Worm (Caenorhabditis elegans): ENCODE measurements around the gene T20B12.7.
A peak's percentile ranks its signal among the peaks of the same experiment; 100 is the strongest.

T20B12.7 gene

DNA sequence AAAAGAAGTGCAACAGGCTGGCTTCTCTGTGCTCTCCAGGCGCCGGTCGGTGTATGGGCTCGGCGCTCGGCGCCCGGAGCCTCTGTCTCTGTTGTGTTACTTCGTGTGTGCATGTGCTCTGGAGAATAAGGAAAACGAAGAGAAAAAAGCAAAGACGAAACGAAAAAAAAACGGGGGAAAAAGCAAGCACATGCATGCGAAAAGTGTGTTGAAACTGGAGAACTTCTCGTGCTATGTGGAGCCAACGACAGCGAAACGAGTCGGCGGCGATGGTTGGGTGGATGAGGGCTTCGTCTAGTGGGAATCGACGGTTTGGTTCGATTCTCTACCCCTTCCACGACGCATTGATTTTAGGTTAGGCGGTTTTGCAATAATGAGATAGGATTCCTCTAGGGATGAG, 8.5 kb upstream of the T20B12.7 start (continued):
- TF ChIP-seq snpc-4 (GFP tag; optimal IDR thresholded peaks at IDR 0.05) (no peak), snpc-4 (tag; optimal IDR thresholded peaks at IDR 0.05) (peak in 3 of 4 experiments; percentile 69 to 75 (median 72)), ets-4 (GFP tag; optimal IDR thresholded peaks at IDR 0.05) (peak; percentile 13), snpc-1.1 (tag; optimal IDR thresholded peaks at IDR 0.05; ENCODE audit: insufficient read depth) (no peak), F55B11.4 (tag; optimal IDR thresholded peaks at IDR 0.05; ENCODE audit: borderline replicate concordance, insufficient read depth) (no peak), ccch-3 (GFP tag; optimal IDR thresholded peaks at IDR 0.05) (no peak), ztf-26 (tag; optimal IDR thresholded peaks at IDR 0.05) (peak; percentile 40), F49E8.2 (tag; optimal IDR thresholded peaks at IDR 0.05; ENCODE audit: insufficient read depth) (no peak), rpc-1 (optimal IDR thresholded peaks at IDR 0.05) (peak; percentile 58), rpc-1 (tag; optimal IDR thresholded peaks at IDR 0.05) (peak; percentile 53), nhr-120 (GFP tag; IDR thresholded peaks at IDR 0.05) (no peak), dox-1 (GFP tag; IDR thresholded peaks at IDR 0.05) (peak; percentile 73), ztf-3 (GFP tag; optimal IDR thresholded peaks at IDR 0.05) (no peak), snpc-3.4 (tag; optimal IDR thresholded peaks at IDR 0.05) (no peak), hmg-20 (GFP tag; IDR thresholded peaks at IDR 0.05) (no peak), F23B12.7 (tag; optimal IDR thresholded peaks at IDR 0.05; ENCODE audit: insufficient read depth) (peak; percentile 8), somi-1 (GFP tag; optimal IDR thresholded peaks at IDR 0.05) (no peak), mxl-1 (tag; optimal IDR thresholded peaks at IDR 0.05) (no peak), lin-26 (GFP tag; IDR thresholded peaks at IDR 0.05) (0 out of 2 replicates have a peak, but pooled peaks have one; percentile 36), Y56A3A.18 (GFP tag; IDR thresholded peaks at IDR 0.05) (peak; percentile 68; the same call in 1 of the 2 replicates), nfya-2 (GFP tag; IDR thresholded peaks at IDR 0.05) (no peak), hlh-12 (tag; optimal IDR thresholded peaks at IDR 0.05) (no peak), ceh-91 (GFP tag; IDR thresholded peaks at IDR 0.05) (no peak), lir-1 (GFP tag; conservative IDR thresholded peaks at IDR 0.05) (no peak), F52B5.7 (tag; optimal IDR thresholded peaks at IDR 0.05) (no peak), ztf-6 (GFP tag; IDR thresholded peaks at IDR 0.05) (no peak), F57A8.1 (GFP tag; optimal IDR thresholded peaks at IDR 0.05) (no peak), F57C9.4 (tag; optimal IDR thresholded peaks at IDR 0.05) (no peak), nhr-80 (tag; optimal IDR thresholded peaks at IDR 0.05) (peak; percentile 77), B0336.3 (GFP tag; IDR thresholded peaks at IDR 0.05) (peak; percentile 64; the same call in 1 of the 2 replicates), nhr-90 (tag; optimal IDR thresholded peaks at IDR 0.05) (peak; percentile 2), cebp-2 (GFP tag; IDR thresholded peaks at IDR 0.05) (no peak), hmg-1.2 (GFP tag; IDR thresholded peaks at IDR 0.05) (peak; percentile 59), madf-6 (GFP tag; IDR thresholded peaks at IDR 0.05) (0 out of 2 replicates have a peak, but pooled peaks have one; percentile 14), ceh-40 (GFP tag; IDR thresholded peaks at IDR 0.05) (no peak), egrh-3 (GFP tag; IDR thresholded peaks at IDR 0.05) (peak; percentile 8; the same call in 1 of the 2 replicates), unc-62 (GFP tag; optimal IDR thresholded peaks at IDR 0.05) (no peak), attf-6 (GFP tag; IDR thresholded peaks at IDR 0.05) (no peak), tlf-1 (GFP tag; optimal IDR thresholded peaks at IDR 0.05) (no peak), attf-3 (GFP tag; conservative IDR thresholded peaks at IDR 0.05) (no peak), cebp-1 (GFP tag; IDR thresholded peaks at IDR 0.05) (no peak), cebp-1 (tag; optimal IDR thresholded peaks at IDR 0.05) (peak; percentile 81), Y95B8A.8 (GFP tag; IDR thresholded peaks at IDR 0.05) (no peak), ztf-18 (tag; optimal IDR thresholded peaks at IDR 0.05) (peak; percentile 50), ceh-58 (GFP tag; IDR thresholded peaks at IDR 0.05) (no peak), lsl-1 (GFP tag; optimal IDR thresholded peaks at IDR 0.05) (no peak), unc-130 (GFP tag; optimal IDR thresholded peaks at IDR 0.05) (no peak), bed-2 (GFP tag; IDR thresholded peaks at IDR 0.05) (no peak), aptf-3 (GFP tag; IDR thresholded peaks at IDR 0.05) (no peak), sea-2 (GFP tag; IDR thresholded peaks at IDR 0.05) (no peak)
